Fruit fly (Drosophila melanogaster) ovary, adult (tissue): Measurements from ENCODE around the gene CG11035.

Experiments
- CG17801 ChIP-seq: fragments of 200-800 bp; optimal IDR thresholded peaks from 2 replicates; lab custom pipeline; 2019; ENCODE audit warnings: missing biosample characterization, mild to moderate bottlenecking, missing genetic modification characterization, moderate library complexity; ENCODE audit not compliant: partially characterized antibody

Gene CG11035

DNA sequence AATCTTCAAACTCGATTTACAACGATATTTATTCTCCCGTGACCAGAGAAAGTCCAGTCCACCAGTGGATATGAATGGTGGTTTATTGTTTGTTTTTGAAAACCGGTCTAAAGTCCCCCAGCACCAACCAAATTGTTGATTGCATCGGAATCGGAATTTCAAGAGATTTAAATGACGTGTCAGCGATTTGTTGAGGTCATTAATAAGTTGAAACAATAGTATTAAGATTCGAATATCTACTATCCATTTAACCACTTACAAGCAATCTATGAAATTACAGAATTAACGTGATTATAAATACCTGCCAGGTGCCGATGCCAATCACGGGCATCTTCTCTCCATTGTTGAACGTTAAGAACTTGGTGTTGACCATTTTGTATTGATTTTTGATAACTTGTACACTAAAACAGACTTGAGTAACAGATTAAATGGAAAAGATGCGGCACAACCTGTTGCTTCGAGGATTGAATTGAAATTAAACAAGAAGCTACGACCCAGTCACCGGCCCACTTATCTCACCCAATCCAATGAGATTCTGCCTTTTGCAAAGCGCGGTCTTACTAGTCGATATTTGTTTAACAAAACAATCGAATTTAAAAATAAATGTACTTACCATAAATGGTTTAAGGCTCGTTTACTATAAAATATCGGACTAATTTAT lies 25.1 kb downstream of the CG11035 start, which contains the start of gene CG2767:
Gene CG2767 (minus strand): TSS at position 516 of the 661 bp plus-strand sequence.
- TF ChIP-seq CG17801 (GFP tag; lab: Kevin White, UChicago) = no peak

DNA sequence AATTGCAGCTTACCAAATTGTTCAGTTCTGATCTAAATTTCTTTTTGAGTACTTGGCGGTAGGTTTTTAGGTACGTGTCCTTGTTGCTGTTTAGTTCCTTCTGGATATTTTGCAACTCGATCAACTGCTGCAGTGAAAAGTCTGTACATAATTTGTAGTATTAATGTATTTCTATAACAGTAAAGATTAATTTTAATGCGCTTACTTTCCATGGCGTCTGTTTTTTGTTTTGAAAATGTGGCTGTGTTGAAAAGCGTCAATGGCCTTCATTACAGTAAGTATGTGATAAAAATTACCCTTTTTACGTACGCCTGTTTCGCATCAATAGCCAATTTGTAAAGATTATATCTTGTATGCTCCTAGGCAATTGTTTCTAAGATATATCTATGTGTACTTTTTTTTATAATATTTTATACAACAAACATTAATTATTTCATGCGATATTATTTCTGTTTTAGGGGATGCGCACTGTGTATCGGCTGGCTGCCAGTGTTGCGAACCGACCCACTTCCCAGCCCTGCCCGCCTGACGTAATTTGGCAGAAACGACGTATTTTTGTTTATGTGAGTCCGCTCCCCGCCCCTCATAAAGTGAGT lies 31.6 kb downstream of the CG11035 start, which contains the start of the genes Kmn2 and CG2698:
Gene Kmn2 (minus strand): TSS at position 236 of the 596 bp plus-strand sequence.
Gene CG2698 (plus strand): TSS at position 489 of the 596 bp plus-strand sequence.
- peak; percentile 90 for TF ChIP-seq CG17801 (GFP tag; lab: Kevin White, UChicago)

DNA sequence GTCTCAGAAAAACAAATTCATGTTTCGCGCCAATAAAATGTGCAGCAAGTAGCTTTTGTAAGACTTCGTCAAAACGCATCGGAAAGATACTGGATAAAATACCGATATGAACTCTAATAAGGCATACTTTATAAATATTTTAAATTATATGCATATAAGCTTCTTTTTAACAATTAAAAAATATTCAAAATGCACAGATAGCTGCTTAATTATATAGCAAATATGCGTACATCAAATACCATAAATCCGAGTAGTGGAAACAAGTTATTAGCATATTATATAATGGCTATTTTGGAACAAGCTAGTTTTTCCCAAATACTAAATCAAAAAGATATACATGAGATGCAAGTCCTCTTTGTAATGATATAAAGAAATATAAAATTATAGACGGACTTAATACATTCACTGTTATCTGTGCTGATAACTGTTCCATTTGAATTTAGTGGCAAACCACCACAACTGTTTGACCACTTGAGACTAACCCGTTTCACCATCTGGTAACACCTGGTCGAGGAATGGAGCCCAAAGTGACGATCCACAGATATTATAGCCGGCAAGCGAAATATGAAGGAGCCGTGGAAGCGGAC lies 33.2 kb downstream of the CG11035 start, which contains the start of gene PIG-H:
Gene PIG-H (plus strand): TSS at position 303 of the 587 bp plus-strand sequence.
- TF ChIP-seq CG17801 (GFP tag; lab: Kevin White, UChicago) = no peak

DNA sequence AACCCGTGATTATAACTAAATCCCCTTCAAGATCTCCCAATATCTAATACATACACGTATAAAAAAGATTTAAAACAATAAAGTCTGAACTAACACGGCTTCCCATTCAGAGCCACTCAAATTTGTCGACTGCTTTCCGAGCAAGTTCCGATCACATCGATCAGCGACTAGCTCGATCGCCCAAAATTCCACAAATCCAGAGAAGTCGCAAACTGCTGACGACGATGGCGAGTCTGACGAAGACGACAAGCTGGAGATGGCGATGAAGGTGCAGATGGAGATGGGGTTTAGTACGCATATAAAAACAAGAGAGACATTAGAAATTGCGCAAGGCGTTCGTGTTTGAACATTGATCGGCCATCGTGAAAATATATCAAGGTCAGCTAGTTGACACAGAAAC lies 34.0 kb downstream of the CG11035 start:
- TF ChIP-seq CG17801 (GFP tag; lab: Kevin White, UChicago) = no peak

DNA sequence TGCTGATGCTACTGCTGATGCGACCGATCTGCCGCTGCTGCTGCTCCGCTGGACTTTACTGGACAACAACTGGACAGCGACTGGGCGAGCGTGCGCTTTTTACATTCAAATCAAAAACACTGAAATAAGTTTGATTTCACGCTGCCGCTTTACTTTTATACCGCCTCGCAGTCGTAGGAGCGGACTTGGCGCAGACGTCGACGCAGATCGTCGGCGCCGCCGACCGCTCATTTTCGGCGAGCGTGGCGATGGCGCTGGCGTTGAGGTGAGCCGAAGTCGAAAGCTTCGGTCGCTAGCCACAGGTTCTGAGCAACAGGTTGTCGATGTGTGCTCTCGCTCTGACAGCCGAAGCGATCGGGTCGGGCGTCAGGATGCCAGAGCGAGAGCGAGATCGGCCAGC lies 37.1 kb downstream of the CG11035 start, which contains the start of gene Elovl7:
Gene Elovl7 (minus strand): TSS at position 131 of the 400 bp plus-strand sequence.
- TF ChIP-seq CG17801 (GFP tag; lab: Kevin White, UChicago) = no peak

DNA sequence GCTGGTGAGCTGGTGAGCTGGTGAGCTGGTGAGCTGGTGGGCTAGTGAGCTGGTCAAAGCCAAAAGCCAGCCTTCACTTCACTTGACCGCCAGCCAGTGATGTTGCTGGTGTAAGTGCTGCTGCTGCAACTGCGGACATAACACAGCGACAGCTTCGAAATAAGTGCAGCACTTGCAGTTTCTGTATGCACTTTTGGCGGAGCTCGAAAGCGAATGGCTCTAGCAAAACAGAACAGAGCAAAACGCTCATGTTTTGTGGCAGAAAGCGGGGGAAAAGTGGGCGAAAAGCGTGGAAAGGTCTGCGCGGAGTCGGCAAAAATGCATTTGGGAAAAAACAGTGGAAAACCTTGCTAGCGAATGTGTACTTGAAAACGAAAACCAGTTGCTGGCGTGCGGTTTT lies 38.2 kb downstream of the CG11035 start:
- no peak for TF ChIP-seq CG17801 (GFP tag; lab: Kevin White, UChicago)

DNA sequence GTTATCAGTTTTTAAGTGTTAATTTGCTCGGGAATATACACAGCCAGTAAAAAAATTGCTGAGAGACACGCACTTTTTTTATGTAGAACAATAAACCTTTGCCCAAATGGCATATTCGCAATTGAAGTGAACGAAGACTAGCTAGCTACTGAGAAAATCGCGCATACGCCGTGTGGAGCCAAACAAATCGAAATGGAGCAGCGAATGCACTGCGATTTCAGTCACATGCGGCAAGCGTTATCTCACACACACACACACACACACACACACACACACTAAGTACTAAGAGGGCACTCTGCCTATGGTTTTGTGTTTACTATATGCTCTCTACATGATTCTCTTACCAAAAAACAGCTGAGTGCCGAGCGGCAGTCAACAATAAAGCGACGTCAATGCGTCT lies 39.3 kb downstream of the CG11035 start:
- TF ChIP-seq CG17801 (GFP tag; lab: Kevin White, UChicago) = no peak

DNA sequence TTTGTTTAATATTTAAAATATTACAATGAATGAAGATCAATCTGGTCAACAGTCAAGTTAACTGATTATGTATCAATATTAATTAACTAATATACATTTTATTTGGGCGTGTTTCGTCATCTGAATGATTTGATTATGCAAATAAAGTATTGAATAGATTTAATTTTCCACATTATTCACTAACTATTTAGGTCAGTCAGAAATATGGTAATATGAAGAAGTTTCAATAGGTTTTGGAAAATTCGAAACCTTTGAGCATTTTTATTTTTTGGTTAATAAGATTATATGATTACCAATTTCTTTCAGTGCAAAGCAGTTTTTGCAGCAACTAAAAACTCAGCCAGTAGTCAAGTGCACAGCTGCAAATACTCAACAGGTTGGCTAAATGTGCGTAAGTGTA lies 40.7 kb downstream of the CG11035 start:
- TF ChIP-seq CG17801 (GFP tag; lab: Kevin White, UChicago) = no peak

DNA sequence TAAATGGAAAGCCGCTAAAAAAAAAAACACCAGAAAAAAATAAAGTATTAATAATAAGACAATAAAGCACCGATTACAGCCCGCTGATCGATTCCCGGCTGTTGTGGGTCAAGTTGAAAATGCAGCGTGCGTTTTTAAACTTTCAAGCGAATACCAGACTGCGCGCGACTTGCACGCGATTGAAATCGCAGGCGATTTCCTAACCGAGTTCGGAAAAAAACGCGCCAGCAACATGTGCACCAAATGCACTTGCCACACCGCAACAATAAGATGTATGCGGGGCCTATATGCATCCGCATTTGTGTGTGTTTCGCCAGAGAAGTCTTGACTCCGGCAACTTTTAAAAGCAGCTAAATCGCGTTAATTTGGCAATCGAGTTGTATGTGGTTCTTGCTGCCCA lies 41.4 kb downstream of the CG11035 start:
- TF ChIP-seq CG17801 (GFP tag; lab: Kevin White, UChicago) = no peak

DNA sequence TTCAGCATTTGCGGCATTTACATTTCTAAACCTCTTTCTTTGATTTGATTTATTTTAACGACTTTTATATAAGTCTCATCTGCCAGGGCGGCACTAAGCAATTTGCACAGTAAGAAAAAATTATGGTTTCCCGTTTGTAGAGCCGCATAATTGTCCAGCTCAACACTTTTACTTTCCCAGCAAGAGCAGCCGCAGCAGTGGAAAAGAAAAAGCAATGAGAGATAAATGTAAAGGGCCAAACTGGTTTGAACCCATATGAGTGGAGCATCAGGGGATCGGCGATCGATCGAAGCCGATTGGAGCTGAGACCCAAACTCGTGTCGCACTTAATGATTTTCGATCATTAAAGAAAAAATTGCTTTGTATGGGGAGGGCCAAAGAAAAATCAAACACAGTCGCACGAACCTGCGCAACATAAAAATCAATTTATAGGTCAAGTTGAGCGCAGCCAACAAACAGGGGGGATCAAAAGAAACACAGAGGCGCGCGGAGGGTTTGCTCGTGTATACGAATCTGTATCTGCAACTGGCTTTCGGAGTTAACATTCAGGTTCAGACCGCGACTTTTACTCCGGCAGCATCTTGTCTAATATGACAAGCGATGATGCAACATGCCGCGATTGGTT lies 41.9 kb downstream of the CG11035 start:
- no peak for TF ChIP-seq CG17801 (GFP tag; lab: Kevin White, UChicago)

DNA sequence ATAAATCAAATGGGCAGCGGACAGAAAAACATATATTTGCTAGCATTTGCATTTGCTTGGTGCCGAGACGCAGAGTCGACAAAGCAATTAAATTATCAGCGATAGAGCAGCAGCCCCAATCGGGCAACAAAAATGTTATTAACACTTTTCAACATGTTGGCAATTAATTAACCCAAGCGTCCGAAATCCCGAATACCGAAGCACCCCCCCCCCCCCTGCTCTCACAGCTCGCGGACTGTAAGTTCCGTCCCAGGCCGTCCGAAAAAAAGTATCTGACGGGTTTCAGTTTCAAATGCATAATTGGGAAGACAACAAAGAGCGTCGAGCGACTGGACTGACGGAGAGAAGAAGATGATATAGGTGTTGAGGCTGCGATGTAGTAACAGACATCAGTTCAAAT lies 42.6 kb downstream of the CG11035 start:
- no peak for TF ChIP-seq CG17801 (GFP tag; lab: Kevin White, UChicago)

DNA sequence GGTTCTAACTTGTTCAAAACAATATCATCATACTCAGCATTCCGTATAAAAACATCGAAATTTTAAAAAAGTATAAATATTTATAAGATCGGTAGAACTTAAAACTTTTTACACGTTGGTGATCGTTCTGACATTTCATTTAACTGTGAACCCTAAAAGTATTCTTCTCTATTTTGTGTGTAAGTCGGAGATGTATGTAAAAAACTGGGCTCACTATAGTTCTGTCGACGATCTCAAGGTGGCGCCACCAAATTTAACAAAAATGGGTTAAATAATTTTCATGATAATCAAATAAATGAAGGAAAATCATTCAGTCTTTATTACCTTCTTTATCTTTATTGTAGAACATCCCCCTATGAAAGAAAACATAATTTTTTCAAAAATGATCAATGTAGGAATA lies 51.4 kb downstream of the CG11035 start:
- no peak for TF ChIP-seq CG17801 (GFP tag; lab: Kevin White, UChicago)
